Fruit fly (Drosophila melanogaster) whole organism, embryonic: ENCODE results near the gene CG10301.

Experiments
- Blimp-1 ChIP-seq: fragments of 200-800 bp; sonication (Bioruptor generic); optimal IDR thresholded peaks from 3 replicates; lab custom pipeline; 2018; ENCODE audit warnings: missing biosample characterization, missing genetic modification characterization, mild to moderate bottlenecking, moderate library complexity, missing genetic modification reagents
- CG7839 ChIP-seq: fragments of 200-800 bp; sonication (Bioruptor generic); optimal IDR thresholded peaks from 3 replicates; lab custom pipeline; 2018; ENCODE audit warnings: missing biosample characterization, mild to moderate bottlenecking, missing genetic modification characterization, moderate library complexity
- Dp ChIP-seq: fragments of 200-800 bp; sonication (Bioruptor generic); optimal IDR thresholded peaks from 2 replicates; lab custom pipeline; 2018; ENCODE audit warnings: missing biosample characterization, mild to moderate bottlenecking, missing genetic modification characterization, moderate library complexity
- HmgZ ChIP-seq: fragments of 200-800 bp; sonication (Bioruptor generic); optimal IDR thresholded peaks from 2 replicates; lab custom pipeline; 2018; ENCODE audit warnings: missing biosample characterization, mild to moderate bottlenecking, missing genetic modification characterization
- Lhr ChIP-seq: fragments of 200-800 bp; sonication (Bioruptor generic); optimal IDR thresholded peaks from 3 replicates; lab custom pipeline; 2017; ENCODE audit warnings: mild to moderate bottlenecking, missing biosample characterization, missing genetic modification reagents, missing genetic modification characterization
- esg ChIP-seq: fragments of 200-800 bp; sonication (Bioruptor generic); conservative IDR thresholded peaks from 2 replicates; pipeline ENCODE4 v1.3.6; 2022; ENCODE audit warnings: missing biosample characterization, missing genetic modification characterization
- fd102C ChIP-seq: fragments of 200-800 bp; sonication (Bioruptor generic); optimal IDR thresholded peaks from 2 replicates; lab custom pipeline; 2018; ENCODE audit warnings: missing biosample characterization, mild to moderate bottlenecking, missing genetic modification characterization, moderate library complexity
- hb ChIP-seq: fragments of 200-800 bp; sonication (Bioruptor generic); IDR thresholded peaks from 3 replicates; pipeline ENCODE4 v1.3.6; 2022; ENCODE audit warnings: missing biosample characterization, missing genetic modification characterization; ENCODE audit not compliant: partially characterized antibody
- jumu ChIP-seq: fragments of 200-800 bp; sonication (Bioruptor generic); optimal IDR thresholded peaks from 3 replicates; lab custom pipeline; 2016; ENCODE audit warnings: missing biosample characterization, missing genetic modification characterization
- slbo ChIP-seq: fragments of 200-800 bp; sonication (Bioruptor generic); IDR thresholded peaks from 2 replicates; pipeline ENCODE4 v1.3.6; 2022; ENCODE audit warnings: missing biosample characterization, missing genetic modification characterization
- stc ChIP-seq: fragments of 200-800 bp; sonication (Bioruptor generic); IDR thresholded peaks from 2 replicates; pipeline ENCODE4 v1.3.6; 2022; ENCODE audit warnings: missing biosample characterization, missing genetic modification characterization

- TF ChIP-seq slbo (GFP tag; lab: Robert Waterston, UW) = no peak
- no peak for TF ChIP-seq fd102C
- TF ChIP-seq stc (GFP tag; lab: Robert Waterston, UW) = no peak
- TF ChIP-seq HmgZ (tag; lab: Kevin White, UChicago) = no peak
- TF ChIP-seq esg (GFP tag; lab: Robert Waterston, UW) = no peak
- TF ChIP-seq Lhr (GFP tag; lab: Kevin White, UChicago) = no peak
- TF ChIP-seq CG7839 (tag; lab: Kevin White, UChicago) = no peak
- TF ChIP-seq hb (GFP tag; lab: Robert Waterston, UW) = no peak
- TF ChIP-seq Dp (GFP tag; lab: Kevin White, UChicago) = no peak
- no peak for TF ChIP-seq Blimp-1 (GFP tag; lab: Kevin White, UChicago)
- no peak for TF ChIP-seq jumu
Measured at dm6 chr3R:23737676-23738574, 28.0 kb downstream of the CG10301 start.
